Worm (Caenorhabditis elegans) whole organism, young adult: ENCODE data around the gene swan-1.

Experiments used
- B0035.1 ChIP-seq: sonication (generic microtip); optimal IDR thresholded peaks from 2 replicates; lab custom pipeline; 2016; ENCODE audit warnings: missing genetic modification characterization, mild to moderate bottlenecking, missing compliant biosample characterization, missing genotype, missing genetic modification reagents
- F23B12.7 ChIP-seq: sonication (generic microtip); optimal IDR thresholded peaks from 2 replicates; lab custom pipeline; 2017; ENCODE audit warnings: missing genetic modification characterization, mild to moderate bottlenecking, missing compliant biosample characterization, antibody characterized with exemption, moderate library complexity; ENCODE audit not compliant: insufficient read depth
- Y53F4B.3 ChIP-seq: fragments of 200-800 bp; sonication (Bioruptor generic); IDR thresholded peaks from 2 replicates; pipeline ENCODE4 v1.3.6; 2022; ENCODE audit warnings: missing genetic modification reagents, missing genetic modification characterization, missing compliant biosample characterization
- Y56A3A.18 ChIP-seq: fragments of 200-800 bp; sonication (Bioruptor generic); IDR thresholded peaks from 2 replicates; pipeline ENCODE4 v1.3.6; 2022; ENCODE audit warnings: missing genetic modification reagents, missing genetic modification characterization, missing compliant biosample characterization
- attf-3 ChIP-seq: fragments of 200-800 bp; sonication (Bioruptor generic); conservative IDR thresholded peaks from 2 replicates; pipeline ENCODE4 v1.3.6; 2022; ENCODE audit warnings: missing genetic modification reagents, missing genetic modification characterization, missing compliant biosample characterization
- bed-1 ChIP-seq: fragments of 200-800 bp; sonication (Bioruptor generic); IDR thresholded peaks from 2 replicates; pipeline ENCODE4 v1.3.6; 2022; ENCODE audit warnings: missing genetic modification reagents, missing genetic modification characterization, missing compliant biosample characterization
- cebp-2 ChIP-seq: fragments of 200-800 bp; sonication (Bioruptor generic); IDR thresholded peaks from 2 replicates; pipeline ENCODE4 v1.3.6; 2022; ENCODE audit warnings: missing genetic modification characterization, missing compliant biosample characterization
- gei-17 ChIP-seq: fragments of 200-800 bp; sonication (Bioruptor generic); optimal IDR thresholded peaks from 2 replicates; lab custom pipeline; 2018; ENCODE audit warnings: mild to moderate bottlenecking, missing genetic modification characterization, missing compliant biosample characterization
- nfyb-1 ChIP-seq: fragments of 200-800 bp; sonication (Bioruptor generic); IDR thresholded peaks from 2 replicates; pipeline ENCODE4 v1.3.6; 2022; ENCODE audit warnings: missing genetic modification reagents, missing genetic modification characterization, missing compliant biosample characterization
- snpc-4 ChIP-seq, 5 experiments: fragments of 150-350 bp in 1 of 5; sonication (generic microtip) in 4 of 5; optimal IDR thresholded peaks; 2 replicates each; lab custom pipeline; 2014 to 2018; ENCODE audit warnings: missing genetic modification characterization in 5 of 5, missing biosample characterization in 3 of 5, antibody characterized with exemption in 2 of 5, mild to moderate bottlenecking in 2 of 5, missing compliant biosample characterization in 2 of 5, missing genotype in 2 of 5, moderate library complexity in 2 of 5, missing genetic modification reagents in 1 of 5
- zfh-2 ChIP-seq: fragments of 200-800 bp; sonication (Bioruptor generic); conservative IDR thresholded peaks from 2 replicates; pipeline ENCODE4 v1.3.6; 2022; ENCODE audit warnings: missing genetic modification reagents, missing genetic modification characterization, missing compliant biosample characterization
- ztf-6 ChIP-seq: fragments of 200-800 bp; sonication (Bioruptor generic); IDR thresholded peaks from 2 replicates; pipeline ENCODE4 v1.3.6; 2022; ENCODE audit warnings: missing genetic modification reagents, missing genetic modification characterization, missing compliant biosample characterization

DNA sequence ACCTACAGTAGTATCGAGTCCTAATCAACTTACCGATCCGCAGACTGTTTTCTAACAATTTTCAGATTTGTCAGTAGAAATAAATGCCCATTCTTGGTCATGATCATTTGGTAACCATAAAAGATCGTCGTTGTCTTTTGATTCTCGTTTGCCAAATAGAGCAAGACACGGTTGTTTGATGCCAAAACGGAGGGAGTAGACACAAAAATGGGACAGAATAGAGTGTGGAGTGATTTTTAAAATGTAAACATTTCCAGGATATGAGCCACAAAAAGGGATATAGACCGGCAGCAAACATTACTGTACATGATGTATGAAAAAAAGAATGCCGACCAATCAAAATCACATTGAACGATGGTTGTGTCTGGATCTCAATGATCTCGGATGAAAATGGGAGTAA is 9.8 kb upstream of the swan-1 start, which contains the start of gene F55B12.2:
- TF ChIP-seq F23B12.7 (tag; lab: Kevin White, UChicago) (no peak), B0035.1 (tag; lab: Kevin White, UChicago) (no peak), gei-17 (GFP tag; lab: Kevin White, UChicago) (no peak), Y53F4B.3 (GFP tag; lab: Robert Waterston, UW) (no peak), cebp-2 (GFP tag; lab: Robert Waterston, UW) (no peak), ztf-6 (GFP tag; lab: Robert Waterston, UW) (no peak), zfh-2 (GFP tag; lab: Robert Waterston, UW) (no peak), attf-3 (GFP tag; lab: Robert Waterston, UW) (no peak), bed-1 (no peak), nfyb-1 (no peak), snpc-4 (GFP tag; optimal IDR thresholded peaks at IDR 0.05; lab: Kevin White, UChicago) (no peak), snpc-4 (tag; optimal IDR thresholded peaks at IDR 0.05; lab: Kevin White, UChicago) (no peak), Y56A3A.18 (GFP tag; lab: Robert Waterston, UW) (no peak)
